Fruit fly (Drosophila melanogaster) whole organism, adult: ENCODE data around the gene CG13043.

Experiments
- CG11617 ChIP-seq: fragments of 200-800 bp; sonication (Bioruptor generic); optimal IDR thresholded peaks from 2 replicates; lab custom pipeline; 2017; ENCODE audit warnings: mild to moderate bottlenecking, missing biosample characterization, missing genetic modification reagents, missing genetic modification characterization
- CG12768 ChIP-seq: fragments of 200-800 bp; sonication (Bioruptor generic); optimal IDR thresholded peaks from 2 replicates; lab custom pipeline; 2017; ENCODE audit warnings: missing biosample characterization, missing genetic modification characterization, mild to moderate bottlenecking, moderate library complexity, missing genetic modification reagents
- CG14711 ChIP-seq: fragments of 200-800 bp; sonication (Bioruptor generic); optimal IDR thresholded peaks from 2 replicates; lab custom pipeline; 2018; ENCODE audit warnings: missing biosample characterization, mild to moderate bottlenecking, missing genetic modification characterization, moderate library complexity
- CG1620 ChIP-seq: fragments of 200-800 bp; sonication (Bioruptor generic); optimal IDR thresholded peaks from 2 replicates; lab custom pipeline; 2016; ENCODE audit warnings: missing biosample characterization, missing genetic modification characterization
- CG33017 ChIP-seq: fragments of 200-800 bp; sonication (Bioruptor generic); optimal IDR thresholded peaks from 2 replicates; lab custom pipeline; 2018; ENCODE audit warnings: missing biosample characterization, mild to moderate bottlenecking, missing genetic modification characterization, moderate library complexity
- CG5204 ChIP-seq: fragments of 200-800 bp; sonication (Bioruptor generic); optimal IDR thresholded peaks from 2 replicates; lab custom pipeline; 2016; ENCODE audit warnings: missing biosample characterization, missing genetic modification characterization
- CG7045 ChIP-seq: fragments of 200-800 bp; sonication (Bioruptor generic); optimal IDR thresholded peaks from 2 replicates; lab custom pipeline; 2017; ENCODE audit warnings: missing biosample characterization, mild to moderate bottlenecking, missing genetic modification characterization
- CG7101 ChIP-seq: fragments of 200-800 bp; sonication (Bioruptor generic); optimal IDR thresholded peaks from 2 replicates; lab custom pipeline; 2018; ENCODE audit warnings: missing biosample characterization, mild to moderate bottlenecking, missing genetic modification characterization, moderate library complexity
- Clk ChIP-seq: fragments of 200-800 bp; sonication (Bioruptor generic); optimal IDR thresholded peaks from 2 replicates; lab custom pipeline; 2017; ENCODE audit warnings: missing biosample characterization, missing genetic modification characterization
- Crg-1 ChIP-seq: fragments of 200-800 bp; sonication (Bioruptor generic); optimal IDR thresholded peaks from 2 replicates; lab custom pipeline; 2016; ENCODE audit warnings: missing biosample characterization, missing genetic modification characterization
- Hr96 ChIP-seq: fragments of 200-800 bp; sonication (Bioruptor generic); optimal IDR thresholded peaks from 2 replicates; lab custom pipeline; 2016; ENCODE audit warnings: missing biosample characterization, missing genetic modification characterization
- Mnt ChIP-seq: fragments of 200-800 bp; sonication (Bioruptor generic); optimal IDR thresholded peaks from 2 replicates; lab custom pipeline; 2016; ENCODE audit warnings: missing biosample characterization, mild to moderate bottlenecking, missing genetic modification characterization
- bab1 ChIP-seq: fragments of 200-800 bp; sonication (Bioruptor generic); optimal IDR thresholded peaks from 3 replicates; lab custom pipeline; 2019; ENCODE audit warnings: missing biosample characterization, mild to moderate bottlenecking, missing genetic modification characterization, moderate library complexity
- cic ChIP-seq: fragments of 200-800 bp; sonication (Bioruptor generic); optimal IDR thresholded peaks from 2 replicates; lab custom pipeline; 2017; ENCODE audit warnings: missing biosample characterization, mild to moderate bottlenecking, missing genetic modification characterization, moderate library complexity
- cnc ChIP-seq, 2 experiments: fragments of >200 bp; optimal IDR thresholded peaks; 2 replicates each; lab custom pipeline; 2017
- kay ChIP-seq: fragments of 200-800 bp; sonication (Bioruptor generic); peaks from one replicate; lab custom pipeline; 2016; ENCODE audit warnings: missing biosample characterization, missing genetic modification characterization, borderline replicate concordance
- ovo ChIP-seq: fragments of 200-800 bp; sonication (Bioruptor generic); optimal IDR thresholded peaks from 2 replicates; lab custom pipeline; 2016; ENCODE audit warnings: missing biosample characterization, missing genetic modification characterization
- pad ChIP-seq: fragments of 200-800 bp; sonication (Bioruptor generic); optimal IDR thresholded peaks from 3 replicates; lab custom pipeline; 2017; ENCODE audit warnings: missing biosample characterization, missing genetic modification characterization, mild to moderate bottlenecking, moderate library complexity, missing genetic modification reagents
- tj ChIP-seq: fragments of 200-800 bp; sonication (Bioruptor generic); optimal IDR thresholded peaks from 3 replicates; lab custom pipeline; 2017; ENCODE audit warnings: missing biosample characterization, mild to moderate bottlenecking, missing genetic modification characterization, moderate library complexity
- toe ChIP-seq: fragments of 200-800 bp; sonication (Bioruptor generic); optimal IDR thresholded peaks from 2 replicates; lab custom pipeline; 2016; ENCODE audit warnings: missing biosample characterization, missing genetic modification characterization

CG13043 gene

DNA sequence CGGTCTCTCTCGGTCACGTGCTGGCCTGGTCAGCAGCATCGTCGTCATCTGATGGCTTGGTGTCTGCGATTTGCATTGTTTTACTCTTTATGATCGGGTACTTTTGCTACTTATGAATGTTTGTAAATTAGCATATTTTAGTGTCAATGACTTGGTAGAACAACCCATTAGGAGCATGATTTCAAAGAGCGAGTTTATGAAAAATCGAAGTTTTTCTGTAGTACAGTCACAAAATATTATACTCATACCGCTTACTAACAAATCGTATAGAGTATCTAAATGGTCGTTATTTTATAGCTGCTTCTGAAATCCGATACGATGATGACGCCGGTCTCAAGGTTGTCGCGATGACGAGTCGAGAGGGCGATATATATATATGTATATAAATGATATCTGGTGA, 19.4 kb downstream of the CG13043 start:
- no peak for TF ChIP-seq CG7101 (tag; lab: Kevin White, UChicago)
- no peak for TF ChIP-seq CG33017 (tag; lab: Kevin White, UChicago)
- TF ChIP-seq cic (GFP tag; lab: Kevin White, UChicago), result no peak
- no peak for TF ChIP-seq ovo (GFP tag; lab: Kevin White, UChicago)
- no peak for TF ChIP-seq CG14711 (tag; lab: Kevin White, UChicago)
- no peak for TF ChIP-seq Mnt (GFP tag; lab: Kevin White, UChicago)
- TF ChIP-seq pad, result no peak
- no peak for TF ChIP-seq Clk (GFP tag; lab: Kevin White, UChicago)
- TF ChIP-seq tj (GFP tag; lab: Kevin White, UChicago), result no peak
- no peak for TF ChIP-seq CG5204
- no peak for TF ChIP-seq Crg-1 (GFP tag; lab: Kevin White, UChicago)
- no peak for TF ChIP-seq bab1
- no peak for TF ChIP-seq Hr96 (GFP tag; lab: Kevin White, UChicago)

DNA sequence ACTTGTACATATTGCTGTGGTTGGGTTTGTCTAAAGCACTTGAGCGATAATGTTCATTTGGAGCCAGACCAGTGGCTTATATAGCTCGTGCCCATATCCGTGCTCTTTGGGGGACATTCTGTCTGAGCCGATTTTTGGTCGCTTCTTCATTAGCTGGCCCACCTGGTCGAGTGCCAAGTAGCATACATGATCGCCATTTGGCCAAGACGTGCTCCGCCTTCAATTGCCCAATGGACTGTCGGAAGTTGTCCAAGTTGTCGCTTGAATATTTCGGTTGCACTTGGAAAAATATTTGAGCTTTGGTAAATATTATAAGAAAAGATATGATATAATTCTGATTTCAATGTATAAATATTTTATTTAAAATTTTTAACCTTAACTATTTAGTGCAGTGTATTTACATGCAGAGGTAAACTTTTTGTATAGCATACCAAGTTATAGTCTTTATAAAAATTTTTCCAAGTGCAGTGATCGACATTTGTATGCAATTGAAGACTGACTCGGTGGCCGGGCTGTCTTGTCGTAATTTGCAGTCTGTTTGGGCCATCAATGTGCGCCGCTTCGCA, 20.2 kb downstream of the CG13043 start, which contains the start of gene CG13047:
TSS of gene CG13047 (minus strand) at position 51 of the 566 bp plus-strand sequence.
- no peak for TF ChIP-seq pad

DNA sequence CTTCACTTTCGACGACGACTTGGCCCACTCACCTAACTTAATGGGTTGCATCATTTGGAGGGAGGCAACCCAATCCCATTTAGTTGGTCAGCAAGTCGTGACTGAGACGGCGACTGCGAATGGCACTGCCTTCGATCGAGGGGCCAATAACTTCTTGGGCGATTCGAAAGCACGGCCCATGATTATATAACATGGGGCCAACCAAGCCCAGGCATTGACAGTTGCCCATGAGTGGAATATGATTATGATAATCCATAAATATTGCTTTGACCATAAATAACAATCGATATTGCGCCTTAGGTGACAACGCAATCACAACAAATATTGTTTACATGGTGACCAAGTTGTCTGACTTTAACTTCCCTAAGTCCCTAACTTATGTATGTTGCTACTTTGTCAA, 21.8 kb downstream of the CG13043 start, which contains the start of gene CG13048:
TSS of gene CG13048 (minus strand) at position 101 of the 400 bp plus-strand sequence.
- TF ChIP-seq CG7045 (GFP tag; lab: Kevin White, UChicago) (no peak), Clk (GFP tag; lab: Kevin White, UChicago) (no peak), CG12768 (GFP tag; lab: Kevin White, UChicago) (no peak), cic (GFP tag; lab: Kevin White, UChicago) (no peak), CG7101 (tag; lab: Kevin White, UChicago) (no peak), CG11617 (GFP tag; lab: Kevin White, UChicago) (no peak), ovo (GFP tag; lab: Kevin White, UChicago) (no peak)

dm6 chr3L:16281880-16282556, 23.7 kb downstream of the CG13043 start, which contains the start of gene CG13049:
Gene CG13049, minus strand, starts transcription at chr3L:16281930.
- no peak for TF ChIP-seq Crg-1 (GFP tag; lab: Kevin White, UChicago)

- TF ChIP-seq Crg-1 (GFP tag; lab: Kevin White, UChicago), result no peak
- no peak for TF ChIP-seq toe (GFP tag; lab: Kevin White, UChicago)
- no peak for TF ChIP-seq Clk (GFP tag; lab: Kevin White, UChicago)
- TF ChIP-seq pad, result no peak
- TF ChIP-seq tj (GFP tag; lab: Kevin White, UChicago), result no peak
- TF ChIP-seq CG5204, result no peak
- TF ChIP-seq CG33017 (tag; lab: Kevin White, UChicago), result no peak
- no peak for TF ChIP-seq Mnt (GFP tag; lab: Kevin White, UChicago)
- no peak for TF ChIP-seq bab1
- no peak for TF ChIP-seq CG11617 (GFP tag; lab: Kevin White, UChicago)
- TF ChIP-seq CG12768 (GFP tag; lab: Kevin White, UChicago), result no peak
- TF ChIP-seq CG7045 (GFP tag; lab: Kevin White, UChicago), result no peak
- TF ChIP-seq CG14711 (tag; lab: Kevin White, UChicago), result no peak
- no peak for TF ChIP-seq Hr96 (GFP tag; lab: Kevin White, UChicago)
- TF ChIP-seq cnc (optimal IDR thresholded peaks at IDR 0.05; lab: Kevin White, UChicago), result no peak
These were observed 25.6 kb downstream of the CG13043 start, which contains the start of gene CG13064 for dm6 chr3L:16279987-16280454. Gene CG13064, plus strand, starts transcription at chr3L:16280404.

DNA sequence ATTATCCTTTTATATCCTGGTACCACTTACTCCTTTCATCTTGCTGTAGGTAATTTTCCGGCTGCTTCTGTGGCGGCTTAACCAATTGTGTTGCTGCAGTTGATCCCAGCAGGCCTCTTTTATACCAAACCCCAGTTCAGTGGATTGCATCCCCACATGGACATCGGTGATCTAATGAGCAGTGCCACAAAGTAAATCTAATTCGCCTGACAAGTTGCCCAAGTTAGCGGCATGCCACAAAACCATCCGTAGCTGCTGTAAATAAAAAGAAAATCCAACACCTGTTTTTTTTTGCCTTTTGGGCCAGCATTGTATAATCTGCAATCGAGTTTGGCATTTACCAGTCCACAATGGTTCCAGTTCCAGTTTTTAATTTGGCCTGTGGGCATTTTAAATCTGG, 26.5 kb downstream of the CG13043 start, which contains the start of gene CG13050:
TSS of gene CG13050 (minus strand) at position 101 of the 400 bp plus-strand sequence.
- no peak for TF ChIP-seq CG11617 (GFP tag; lab: Kevin White, UChicago)
- TF ChIP-seq cnc (optimal IDR thresholded peaks at IDR 0.05; lab: Kevin White, UChicago), result no peak
- TF ChIP-seq tj (GFP tag; lab: Kevin White, UChicago), result no peak
- no peak for TF ChIP-seq bab1
- TF ChIP-seq CG33017 (tag; lab: Kevin White, UChicago), result no peak
- TF ChIP-seq ovo (GFP tag; lab: Kevin White, UChicago), result no peak
- no peak for TF ChIP-seq CG14711 (tag; lab: Kevin White, UChicago)
- TF ChIP-seq pad, result no peak

DNA sequence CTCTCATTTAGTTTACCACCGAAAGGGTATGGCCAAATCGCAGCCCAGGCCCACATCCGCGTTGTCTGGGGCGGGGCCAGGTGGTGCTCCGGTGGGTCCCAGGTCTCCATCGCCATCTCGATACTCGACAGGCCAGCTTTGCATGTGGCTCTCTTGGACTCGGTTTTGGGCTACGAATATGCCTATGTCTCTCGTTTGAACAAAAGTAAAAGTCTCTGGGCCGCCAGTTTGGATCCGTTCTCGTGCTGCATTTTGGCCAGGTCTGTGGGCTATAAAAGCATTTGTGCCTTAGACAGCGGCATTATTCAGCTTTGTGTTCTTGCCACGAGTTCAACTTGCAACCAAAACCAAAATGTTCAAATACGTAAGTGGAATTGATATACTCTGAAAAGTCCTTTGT, 28.5 kb downstream of the CG13043 start, which contains the start of gene CG13065:
TSS of gene CG13065 (plus strand) at position 301 of the 400 bp plus-strand sequence.
- TF ChIP-seq CG7045 (GFP tag; lab: Kevin White, UChicago) (no peak), cnc (optimal IDR thresholded peaks at IDR 0.05; lab: Kevin White, UChicago) (no peak), toe (GFP tag; lab: Kevin White, UChicago) (no peak), CG11617 (GFP tag; lab: Kevin White, UChicago) (no peak), Crg-1 (GFP tag; lab: Kevin White, UChicago) (no peak), CG14711 (tag; lab: Kevin White, UChicago) (no peak), pad (no peak), kay (GFP tag; lab: Kevin White, UChicago) (no peak), ovo (GFP tag; lab: Kevin White, UChicago) (no peak), CG33017 (tag; lab: Kevin White, UChicago) (no peak), bab1 (no peak), CG1620 (no peak)
